Worm (Caenorhabditis elegans): ENCODE results near the gene C05B5.5.

- TF ChIP-seq dao-5 (tag; optimal IDR thresholded peaks at IDR 0.05) (no peak), him-1 (tag; optimal IDR thresholded peaks at IDR 0.05) (no peak), W03F9.2 (tag; optimal IDR thresholded peaks at IDR 0.05) (no peak)
Measured at ce11 chrIII:9988352-9988751, 12.8 kb upstream of the C05B5.5 start, which contains the start of gene C05B5.1.
